Worm (Caenorhabditis elegans) whole organism, midembryonic: ENCODE results near the gene pha-2.

ENCODE experiments used
- T22C8.4 ChIP-seq: fragments of 200-800 bp; sonication (Bioruptor generic); IDR thresholded peaks from 2 replicates; pipeline ENCODE4 v1.3.6; 2022; ENCODE audit warnings: missing genetic modification characterization, missing compliant biosample characterization
- cog-1 ChIP-seq: sonication (generic microtip); optimal IDR thresholded peaks from 2 replicates; lab custom pipeline; 2016; ENCODE audit warnings: missing genetic modification characterization, missing compliant biosample characterization
- flt-1 ChIP-seq: fragments of 200-800 bp; sonication (Bioruptor generic); IDR thresholded peaks from 2 replicates; pipeline ENCODE4 v1.3.6; 2022; ENCODE audit warnings: missing genetic modification characterization, missing compliant biosample characterization
- klf-2 ChIP-seq: fragments of 200-800 bp; sonication (Bioruptor generic); conservative IDR thresholded peaks from 2 replicates; pipeline ENCODE4 v1.3.6; 2022; ENCODE audit warnings: missing genetic modification reagents, missing genetic modification characterization, missing compliant biosample characterization
- med-1 ChIP-seq: sonication (generic microtip); optimal IDR thresholded peaks from 2 replicates; lab custom pipeline; 2017; ENCODE audit warnings: missing genetic modification characterization, mild to moderate bottlenecking, missing compliant biosample characterization, antibody characterized with exemption, missing genetic modification reagents; ENCODE audit not compliant: insufficient read depth
- ref-1 ChIP-seq: fragments of 200-800 bp; sonication (Bioruptor generic); conservative IDR thresholded peaks from 2 replicates; pipeline ENCODE4 v1.3.6; 2022; ENCODE audit warnings: missing genetic modification reagents, missing genetic modification characterization, missing compliant biosample characterization
- tab-1 ChIP-seq: fragments of 200-800 bp; sonication (Bioruptor generic); IDR thresholded peaks from 2 replicates; pipeline ENCODE4 v1.3.6; 2022; ENCODE audit warnings: missing genetic modification characterization, missing compliant biosample characterization
- ztf-23 ChIP-seq: fragments of 200-800 bp; sonication (Bioruptor generic); IDR thresholded peaks from 2 replicates; pipeline ENCODE4 v1.3.6; 2022; ENCODE audit warnings: missing genetic modification reagents, missing genetic modification characterization, missing compliant biosample characterization

DNA sequence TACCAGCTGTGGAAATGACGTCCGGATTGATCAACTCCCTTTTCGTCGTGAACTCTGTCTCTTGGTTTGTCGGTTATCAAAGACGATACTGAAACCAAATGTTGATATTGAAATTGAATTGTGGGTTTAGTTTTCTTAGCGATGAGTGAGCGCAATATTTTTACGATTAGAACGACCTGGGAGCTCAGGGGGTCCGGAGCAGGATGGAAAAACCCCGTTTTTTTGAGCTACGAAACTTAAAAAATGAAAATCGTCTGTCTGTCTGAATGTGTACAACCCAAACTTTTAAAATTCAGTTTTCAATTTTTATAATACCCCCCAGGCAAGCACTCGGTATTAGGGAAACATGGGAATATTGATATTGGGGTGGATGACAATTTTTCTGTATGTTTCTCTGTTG is 6.0 kb upstream of the pha-2 start:
- TF ChIP-seq tab-1 (no peak), med-1 (GFP tag; lab: Kevin White, UChicago) (no peak), ref-1 (GFP tag; lab: Robert Waterston, UW) (no peak), klf-2 (GFP tag; lab: Robert Waterston, UW) (no peak), ztf-23 (GFP tag; lab: Robert Waterston, UW) (no peak), flt-1 (GFP tag; lab: Robert Waterston, UW) (no peak), cog-1 (tag; lab: Kevin White, UChicago) (no peak), T22C8.4 (no peak)
